Fruit fly (Drosophila melanogaster) whole organism, larva: ENCODE data around the gene CG34012.
A peak's percentile ranks its signal among the peaks of the same experiment; 100 is the strongest.

ENCODE experiments used
- noc ChIP-seq: fragments of 200-800 bp; sonication (Bioruptor generic); optimal IDR thresholded peaks from 3 replicates; lab custom pipeline; 2019; ENCODE audit warnings: missing biosample characterization, mild to moderate bottlenecking, missing genetic modification characterization, moderate library complexity

CG34012 gene

DNA sequence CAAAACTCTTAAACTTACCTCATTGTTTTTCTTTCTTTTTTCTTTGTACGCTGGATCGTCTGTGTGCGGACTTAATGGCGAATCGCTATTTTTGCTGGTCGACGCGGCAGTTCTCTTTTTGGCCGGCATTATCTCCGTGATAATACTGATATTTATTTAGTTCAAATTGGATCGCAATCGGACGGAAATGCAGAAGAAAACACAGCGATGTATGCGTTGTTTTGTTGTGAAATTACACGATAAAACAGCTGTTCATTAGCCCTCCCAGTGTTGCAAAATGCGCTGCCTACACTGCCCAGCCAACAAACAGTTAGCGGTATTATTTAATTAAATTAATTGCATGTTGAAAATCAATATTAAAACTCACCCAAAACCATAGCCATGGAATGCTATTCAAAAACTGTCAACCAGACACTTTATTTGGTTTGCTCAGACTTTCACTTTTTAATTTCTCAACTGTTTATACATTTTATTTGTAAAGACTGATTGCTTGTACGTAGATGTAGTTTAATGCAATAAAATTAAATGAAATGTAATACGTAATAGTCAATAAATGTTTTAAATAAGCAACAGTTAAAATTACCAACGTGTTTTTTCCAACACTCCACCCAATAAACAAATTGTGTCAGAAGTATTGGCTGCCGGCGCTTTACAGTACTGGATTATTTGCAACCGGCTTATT is 11.2 kb downstream of the CG34012 start, which contains the start of the genes Irbp18 and APP-BP1:
Gene Irbp18, minus strand, starts transcription at position 205 of the 682 bp plus-strand sequence.
Gene APP-BP1, plus strand, starts transcription at position 431 of the 682 bp plus-strand sequence.
- peak; percentile 94 for TF ChIP-seq noc

DNA sequence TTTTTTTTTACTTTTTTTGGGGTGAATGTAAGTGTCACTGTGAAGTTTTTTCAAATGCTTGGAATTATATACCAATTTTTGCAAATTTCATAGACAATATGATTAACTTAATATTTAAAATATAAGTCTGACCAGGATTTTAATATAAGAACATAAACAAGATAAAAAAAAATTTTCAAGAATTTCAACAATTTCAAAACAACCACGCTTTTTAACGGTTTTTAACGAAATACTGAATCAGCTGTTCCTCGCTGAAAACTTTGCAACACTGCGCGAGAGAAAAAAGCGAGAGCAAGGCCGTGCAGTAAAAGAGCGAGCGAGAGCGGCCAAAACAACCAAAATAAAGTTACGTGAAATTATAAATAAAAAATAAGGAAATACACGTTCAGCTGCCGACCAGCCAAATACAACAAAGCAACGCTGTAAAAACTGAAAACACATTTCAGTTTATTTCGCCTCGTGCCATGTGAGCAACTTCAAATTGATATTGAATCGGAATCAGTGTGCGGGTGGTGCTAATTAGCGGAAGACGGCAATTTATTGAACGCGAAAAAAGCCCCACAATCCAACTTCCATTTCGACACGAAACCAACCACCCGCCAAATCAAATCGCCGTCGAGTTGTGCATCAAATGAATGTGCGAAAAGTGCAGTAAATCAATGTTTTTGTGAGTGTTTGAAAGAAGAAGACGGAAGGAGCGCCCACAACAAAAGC is 13.0 kb downstream of the CG34012 start, which contains the start of the genes CG46439, Iyd and CG33947:
Gene CG46439, minus strand, starts transcription at position 51 of the 714 bp plus-strand sequence.
Gene Iyd, minus strand, starts transcription at position 51 of the 714 bp plus-strand sequence.
Gene CG33947, plus strand, starts transcription at position 302 of the 714 bp plus-strand sequence.
- no peak for TF ChIP-seq noc

- TF ChIP-seq noc, result no peak
Measured at dm6 chr3L:11094279-11094678, 15.0 kb downstream of the CG34012 start.

DNA sequence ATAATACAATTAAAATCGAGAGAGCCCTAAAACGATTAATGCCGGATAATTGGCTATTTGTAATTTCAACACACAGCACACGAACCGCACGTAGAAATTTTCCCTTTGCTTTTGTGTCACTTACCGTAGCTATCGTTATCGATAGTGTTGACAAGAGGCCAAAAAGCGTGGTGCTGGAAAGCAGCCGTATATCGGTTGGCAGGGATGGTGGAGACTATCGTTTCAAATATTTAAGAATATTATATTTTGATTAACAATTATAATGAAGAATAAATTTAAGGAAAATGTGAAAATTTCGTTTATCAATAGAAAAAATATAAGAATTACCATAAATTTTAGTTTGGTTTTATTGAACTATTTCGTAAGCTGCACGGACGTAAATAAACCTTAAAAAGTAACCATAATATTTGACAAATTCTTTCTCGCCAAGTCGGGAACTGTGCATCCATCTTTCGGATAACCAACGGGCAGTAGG is 16.2 kb downstream of the CG34012 start, which contains the start of gene JIL-1:
Gene JIL-1, minus strand, starts transcription at position 148 of the 475 bp plus-strand sequence.
- TF ChIP-seq noc, result peak; percentile 18

DNA sequence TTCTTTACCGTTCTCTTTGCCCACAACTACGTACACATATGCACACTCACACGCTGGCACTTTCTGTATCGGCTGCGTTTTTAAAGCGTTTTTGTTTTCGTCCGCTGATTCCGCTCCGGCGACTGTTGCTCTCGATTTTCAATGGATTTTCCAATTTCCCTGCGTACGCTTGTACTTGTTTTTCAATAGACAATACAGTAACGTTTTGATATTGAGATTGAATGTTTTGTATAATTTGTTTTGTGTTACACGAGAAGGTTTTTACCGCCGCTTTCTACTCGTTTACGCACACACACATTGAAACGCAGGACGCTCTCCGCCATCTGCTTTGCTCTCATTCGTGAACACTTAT is 16.7 kb downstream of the CG34012 start:
- TF ChIP-seq noc, result no peak

DNA sequence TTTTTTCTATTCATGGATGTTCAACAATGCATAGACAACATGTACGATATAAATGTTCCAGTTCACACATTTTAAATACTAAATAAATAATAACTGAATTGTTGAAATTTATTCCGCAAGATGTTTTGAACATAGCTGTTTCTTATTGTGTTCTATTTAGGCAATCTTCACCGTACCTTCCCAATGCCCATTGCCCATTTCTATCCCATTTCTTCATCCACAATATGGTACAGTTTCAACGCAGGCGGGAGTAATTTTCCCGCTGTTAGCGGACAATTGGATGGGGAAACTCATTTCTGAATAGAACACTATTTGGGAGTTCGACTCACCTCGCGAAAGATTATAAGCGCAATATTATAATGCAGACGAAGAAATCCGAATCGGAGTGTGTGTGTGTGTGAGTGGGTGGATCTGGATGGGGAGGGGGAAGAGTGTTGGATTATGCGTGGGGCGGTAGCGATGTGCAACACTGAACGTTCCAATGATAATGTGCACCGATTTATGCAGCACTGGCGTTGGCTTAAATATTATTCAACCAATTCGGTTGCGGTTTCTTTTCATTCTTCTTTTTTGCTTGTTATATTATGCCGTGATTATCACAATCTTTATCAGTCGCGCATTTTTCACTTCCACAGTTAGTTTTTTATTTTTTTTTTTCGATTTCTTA is 17.2 kb downstream of the CG34012 start:
- TF ChIP-seq noc, result peak; percentile 1

- peak; percentile 81 for TF ChIP-seq noc
Measured at dm6 chr3L:11089805-11090440, 19.4 kb downstream of the CG34012 start.

dm6 chr3L:11085810-11086209 is 23.5 kb downstream of the CG34012 start:
- no peak for TF ChIP-seq noc

DNA sequence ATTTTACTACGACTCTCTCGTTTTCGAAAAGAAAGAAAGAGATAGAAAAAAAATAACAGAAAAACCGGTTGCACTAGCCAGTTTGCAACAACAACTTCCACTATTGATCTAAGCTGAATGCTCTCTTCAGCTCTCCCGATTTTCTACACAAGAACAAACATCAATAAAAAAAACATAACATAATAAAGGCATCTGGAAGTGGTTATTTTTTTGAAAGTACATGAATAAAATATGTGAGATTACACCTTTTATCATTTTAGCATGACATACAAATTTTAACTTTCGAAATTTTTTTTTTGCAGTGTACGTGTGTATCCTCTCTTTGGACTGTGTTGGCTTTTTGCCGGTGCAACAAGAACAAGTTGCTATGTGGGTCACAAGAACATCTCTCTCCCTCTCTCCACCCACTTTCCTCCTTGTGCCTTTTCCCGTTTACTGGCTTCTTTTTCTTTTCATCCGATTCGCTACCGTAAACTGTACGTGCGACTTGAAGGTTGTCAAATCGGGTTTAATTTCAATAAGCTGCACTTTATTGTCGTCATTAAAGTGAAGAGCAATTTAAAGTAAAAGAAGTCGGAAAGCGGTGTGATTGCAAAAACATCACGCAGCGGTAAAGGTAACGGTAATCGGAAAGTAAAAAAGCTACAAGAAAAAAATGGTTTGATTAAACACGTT is 24.6 kb downstream of the CG34012 start:
- peak; percentile 93 for TF ChIP-seq noc

DNA sequence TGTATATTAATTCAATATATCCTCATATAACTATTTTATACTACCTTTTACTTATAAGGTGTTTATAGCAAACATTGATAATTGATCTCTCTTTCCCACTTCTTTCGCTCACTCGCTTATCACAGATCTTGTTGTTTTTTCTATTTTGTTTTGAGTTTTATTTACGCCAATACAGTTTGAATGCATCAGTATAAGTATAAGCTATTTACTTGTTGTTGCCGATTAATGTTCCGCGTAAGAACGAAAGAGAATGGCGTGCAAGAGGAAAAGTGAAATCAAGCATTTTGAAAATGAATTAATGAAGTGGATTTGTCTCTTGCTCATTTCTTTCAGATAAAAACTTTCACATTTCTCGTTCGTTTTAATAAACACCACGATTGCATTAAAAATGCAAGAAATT is 25.7 kb downstream of the CG34012 start:
- no peak for TF ChIP-seq noc

- TF ChIP-seq noc, result no peak
Measured at dm6 chr3L:11074043-11074853, 35.1 kb downstream of the CG34012 start, which contains the start of the genes Pfdn2 and Noc1. Gene Pfdn2 (minus strand): TSS chr3L:11074388. Gene Noc1 (plus strand): TSS chr3L:11074769.

- no peak for TF ChIP-seq noc
Measured at dm6 chr3L:11071057-11071456, 38.2 kb downstream of the CG34012 start.

- TF ChIP-seq noc, result peak; percentile 67
Measured at dm6 chr3L:11070372-11070854, 38.9 kb downstream of the CG34012 start, which contains the start of gene Mocs1. Gene Mocs1 (plus strand): TSS chr3L:11070526.

- TF ChIP-seq noc, result no peak
Measured at dm6 chr3L:11069764-11070163, 39.5 kb downstream of the CG34012 start, which contains the start of gene CG6310. Gene CG6310 (minus strand): TSS chr3L:11069864.
